Fruit fly (Drosophila melanogaster): ENCODE results near the gene CG18281.

CG18281 gene

dm6 chr3L:20537655-20538300 lies 38.1 kb downstream of the CG18281 start:
- TF ChIP-seq CG7101 (tag; optimal IDR thresholded peaks at IDR 0.05) (no peak), Clk (GFP tag; optimal IDR thresholded peaks at IDR 0.05) (no peak), kay (GFP tag; ENCODE audit: borderline replicate concordance) (peak; percentile 78), toe (GFP tag; optimal IDR thresholded peaks at IDR 0.05) (no peak), Hr96 (GFP tag; optimal IDR thresholded peaks at IDR 0.05) (no peak), CG5204 (GFP tag; optimal IDR thresholded peaks at IDR 0.05) (peak; percentile 19), cnc (optimal IDR thresholded peaks at IDR 0.05) (no peak), tj (GFP tag; optimal IDR thresholded peaks at IDR 0.05) (no peak), CG12768 (GFP tag; optimal IDR thresholded peaks at IDR 0.05) (no peak), CG14711 (tag; optimal IDR thresholded peaks at IDR 0.05) (no peak), CG7045 (GFP tag; optimal IDR thresholded peaks at IDR 0.05) (no peak), cic (GFP tag; optimal IDR thresholded peaks at IDR 0.05) (peak; percentile 56), ovo (GFP tag; optimal IDR thresholded peaks at IDR 0.05) (no peak), CG11617 (GFP tag; optimal IDR thresholded peaks at IDR 0.05) (no peak), Crg-1 (GFP tag; optimal IDR thresholded peaks at IDR 0.05) (no peak), bab1 (GFP tag; optimal IDR thresholded peaks at IDR 0.05) (no peak), CG33017 (tag; optimal IDR thresholded peaks at IDR 0.05) (no peak), CG1620 (GFP tag; optimal IDR thresholded peaks at IDR 0.05) (no peak), pad (GFP tag; optimal IDR thresholded peaks at IDR 0.05) (no peak), Mnt (GFP tag; optimal IDR thresholded peaks at IDR 0.05) (no peak)

- no peak for TF ChIP-seq CG33017 (tag; optimal IDR thresholded peaks at IDR 0.05)
- no peak for TF ChIP-seq CG7045 (GFP tag; optimal IDR thresholded peaks at IDR 0.05)
- TF ChIP-seq toe (GFP tag; optimal IDR thresholded peaks at IDR 0.05): no peak
- no peak for TF ChIP-seq kay (GFP tag; ENCODE audit: borderline replicate concordance)
- no peak for TF ChIP-seq CG7101 (tag; optimal IDR thresholded peaks at IDR 0.05)
- no peak for TF ChIP-seq CG12768 (GFP tag; optimal IDR thresholded peaks at IDR 0.05)
- TF ChIP-seq Clk (GFP tag; optimal IDR thresholded peaks at IDR 0.05): no peak
- no peak for TF ChIP-seq ovo (GFP tag; optimal IDR thresholded peaks at IDR 0.05)
- no peak for TF ChIP-seq pad (GFP tag; optimal IDR thresholded peaks at IDR 0.05)
- TF ChIP-seq bab1 (GFP tag; optimal IDR thresholded peaks at IDR 0.05): no peak
Measured at dm6 chr3L:20538458-20538857, 38.8 kb downstream of the CG18281 start.

dm6 chr3L:20539116-20539990 lies 39.7 kb downstream of the CG18281 start:
- no peak for TF ChIP-seq Clk (GFP tag; optimal IDR thresholded peaks at IDR 0.05)
- TF ChIP-seq CG11617 (GFP tag; optimal IDR thresholded peaks at IDR 0.05): no peak
- TF ChIP-seq ovo (GFP tag; optimal IDR thresholded peaks at IDR 0.05): no peak
- no peak for TF ChIP-seq CG1620 (GFP tag; optimal IDR thresholded peaks at IDR 0.05)
- peak; percentile 98 for TF ChIP-seq tj (GFP tag; optimal IDR thresholded peaks at IDR 0.05)
- no peak for TF ChIP-seq Crg-1 (GFP tag; optimal IDR thresholded peaks at IDR 0.05)
- peak; percentile 4 for TF ChIP-seq Mnt (GFP tag; optimal IDR thresholded peaks at IDR 0.05)
- TF ChIP-seq kay (GFP tag; ENCODE audit: borderline replicate concordance): peak; percentile 72
- TF ChIP-seq cnc (optimal IDR thresholded peaks at IDR 0.05): no peak
- TF ChIP-seq Hr96 (GFP tag; optimal IDR thresholded peaks at IDR 0.05): no peak
- no peak for TF ChIP-seq CG7101 (tag; optimal IDR thresholded peaks at IDR 0.05)
- TF ChIP-seq CG14711 (tag; optimal IDR thresholded peaks at IDR 0.05): no peak
- no peak for TF ChIP-seq bab1 (GFP tag; optimal IDR thresholded peaks at IDR 0.05)
- TF ChIP-seq CG33017 (tag; optimal IDR thresholded peaks at IDR 0.05): no peak
- TF ChIP-seq toe (GFP tag; optimal IDR thresholded peaks at IDR 0.05): no peak
- no peak for TF ChIP-seq CG12768 (GFP tag; optimal IDR thresholded peaks at IDR 0.05)
- peak; percentile 28 for TF ChIP-seq cic (GFP tag; optimal IDR thresholded peaks at IDR 0.05)
- no peak for TF ChIP-seq CG7045 (GFP tag; optimal IDR thresholded peaks at IDR 0.05)
- no peak for TF ChIP-seq pad (GFP tag; optimal IDR thresholded peaks at IDR 0.05)
- no peak for TF ChIP-seq CG5204 (GFP tag; optimal IDR thresholded peaks at IDR 0.05)

dm6 chr3L:20540182-20540974 lies 40.7 kb downstream of the CG18281 start, which contains the start of gene Rcd2:
TSS of gene Rcd2 (minus strand) at chr3L:20540417.
- peak; percentile 91 for TF ChIP-seq CG33017 (tag; optimal IDR thresholded peaks at IDR 0.05)
- TF ChIP-seq CG14711 (tag; optimal IDR thresholded peaks at IDR 0.05): peak; percentile 76
- TF ChIP-seq Hr96 (GFP tag; optimal IDR thresholded peaks at IDR 0.05): peak; percentile 65
- peak; percentile 85 for TF ChIP-seq cic (GFP tag; optimal IDR thresholded peaks at IDR 0.05)
- TF ChIP-seq cnc (optimal IDR thresholded peaks at IDR 0.05): no peak
- TF ChIP-seq kay (GFP tag; ENCODE audit: borderline replicate concordance): peak; percentile 84
- peak; percentile 71 for TF ChIP-seq CG5204 (GFP tag; optimal IDR thresholded peaks at IDR 0.05)
- peak; percentile 76 for TF ChIP-seq bab1 (GFP tag; optimal IDR thresholded peaks at IDR 0.05)
- peak; percentile 66 for TF ChIP-seq toe (GFP tag; optimal IDR thresholded peaks at IDR 0.05)
- no peak for TF ChIP-seq Crg-1 (GFP tag; optimal IDR thresholded peaks at IDR 0.05)
- no peak for TF ChIP-seq ovo (GFP tag; optimal IDR thresholded peaks at IDR 0.05)
- peak; percentile 47 for TF ChIP-seq pad (GFP tag; optimal IDR thresholded peaks at IDR 0.05)
- TF ChIP-seq CG12768 (GFP tag; optimal IDR thresholded peaks at IDR 0.05): peak; percentile 89
- TF ChIP-seq CG1620 (GFP tag; optimal IDR thresholded peaks at IDR 0.05): peak; percentile 19
- peak; percentile 80 for TF ChIP-seq CG7045 (GFP tag; optimal IDR thresholded peaks at IDR 0.05)
- peak; percentile 9 for TF ChIP-seq tj (GFP tag; optimal IDR thresholded peaks at IDR 0.05)
- peak; percentile 34 for TF ChIP-seq Clk (GFP tag; optimal IDR thresholded peaks at IDR 0.05)
- TF ChIP-seq CG7101 (tag; optimal IDR thresholded peaks at IDR 0.05): peak; percentile 87
- peak; percentile 87 for TF ChIP-seq CG11617 (GFP tag; optimal IDR thresholded peaks at IDR 0.05)
- TF ChIP-seq Mnt (GFP tag; optimal IDR thresholded peaks at IDR 0.05): peak; percentile 45
